Worm (Caenorhabditis elegans) whole organism, early embryonic: ENCODE data around the gene C09H10.4.

Experiments used
- B0310.2 ChIP-seq: sonication (generic microtip); optimal IDR thresholded peaks from 2 replicates; lab custom pipeline; 2016; ENCODE audit warnings: mild to moderate bottlenecking, missing genetic modification characterization, missing compliant biosample characterization
- F13C5.2 ChIP-seq: sonication (generic microtip); optimal IDR thresholded peaks from 2 replicates; lab custom pipeline; 2017; ENCODE audit warnings: mild to moderate bottlenecking, missing genetic modification characterization, inconsistent platforms, missing compliant biosample characterization
- ama-1 ChIP-seq: fragments of 150-350 bp; optimal IDR thresholded peaks from 2 replicates; lab custom pipeline; 2014
- ceh-13 ChIP-seq: fragments of 200-800 bp; sonication (Bioruptor generic); optimal IDR thresholded peaks from 2 replicates; lab custom pipeline; 2018; ENCODE audit warnings: mild to moderate bottlenecking, missing genetic modification characterization, missing compliant biosample characterization
- ceh-36 ChIP-seq: sonication (generic microtip); optimal IDR thresholded peaks from 2 replicates; lab custom pipeline; 2016; ENCODE audit warnings: missing genetic modification characterization, inconsistent platforms, missing compliant biosample characterization
- ets-7 ChIP-seq: sonication (generic microtip); optimal IDR thresholded peaks from 2 replicates; lab custom pipeline; 2016; ENCODE audit warnings: missing genotype, missing genetic modification characterization, missing compliant biosample characterization
- flt-1 ChIP-seq: fragments of 200-800 bp; sonication (Bioruptor generic); IDR thresholded peaks from 2 replicates; pipeline ENCODE4 v1.3.6; 2022; ENCODE audit warnings: missing genetic modification characterization, missing compliant biosample characterization
- hmbx-1 ChIP-seq: sonication (generic microtip); optimal IDR thresholded peaks from 2 replicates; lab custom pipeline; 2016; ENCODE audit warnings: mild to moderate bottlenecking, missing genetic modification characterization, missing compliant biosample characterization
- hnd-1 ChIP-seq: sonication (generic microtip); optimal IDR thresholded peaks from 2 replicates; lab custom pipeline; 2016; ENCODE audit warnings: missing genetic modification characterization, missing compliant biosample characterization
- pes-1 ChIP-seq: fragments of 200-800 bp; sonication (Bioruptor generic); IDR thresholded peaks from 2 replicates; pipeline ENCODE4 v1.3.6; 2022; ENCODE audit warnings: missing genetic modification reagents, missing genetic modification characterization, missing compliant biosample characterization
- sea-1 ChIP-seq: fragments of 200-800 bp; sonication (Bioruptor generic); conservative IDR thresholded peaks from 2 replicates; pipeline ENCODE4 v1.3.6; 2022; ENCODE audit warnings: missing genetic modification characterization, missing compliant biosample characterization
- tbx-11 ChIP-seq: fragments of 200-800 bp; sonication (Bioruptor generic); IDR thresholded peaks from 2 replicates; pipeline ENCODE4 v1.3.6; 2022; ENCODE audit warnings: missing genetic modification characterization, missing compliant biosample characterization
- tra-4 ChIP-seq: sonication (generic microtip); optimal IDR thresholded peaks from 2 replicates; lab custom pipeline; 2017; ENCODE audit warnings: missing genetic modification characterization, missing compliant biosample characterization

DNA sequence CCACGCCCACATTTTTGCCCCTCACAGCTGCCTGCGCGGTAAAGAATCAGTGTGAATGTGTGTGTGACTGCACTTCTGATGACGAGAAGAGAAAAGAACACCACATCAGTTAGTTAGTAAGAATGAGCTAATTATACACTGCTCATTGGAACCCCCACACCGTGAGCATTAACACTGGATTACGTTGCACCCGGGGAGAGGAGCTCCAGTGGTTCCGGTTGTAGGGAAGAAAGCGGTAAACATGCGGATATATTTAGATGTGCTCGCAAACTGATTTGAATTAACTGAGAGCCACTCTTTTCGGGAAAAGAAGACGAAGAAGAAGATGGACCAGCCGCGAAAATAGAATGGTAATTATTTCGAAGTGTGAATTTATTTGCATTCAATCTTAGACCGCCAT, 13.2 kb upstream of the C09H10.4 start:
- TF ChIP-seq ceh-36 (tag; lab: Kevin White, UChicago) (no peak), hmbx-1 (tag; lab: Kevin White, UChicago) (no peak), flt-1 (GFP tag; lab: Robert Waterston, UW) (no peak), ama-1 (lab: Kevin White, UChicago) (no peak), sea-1 (GFP tag; lab: Robert Waterston, UW) (no peak), hnd-1 (tag; lab: Kevin White, UChicago) (no peak), ets-7 (no peak), tra-4 (no peak), pes-1 (GFP tag; lab: Robert Waterston, UW) (no peak), tbx-11 (GFP tag; lab: Robert Waterston, UW) (no peak), ceh-13 (GFP tag; lab: Kevin White, UChicago) (no peak), F13C5.2 (tag; lab: Kevin White, UChicago) (no peak), B0310.2 (no peak)
